Worm (Caenorhabditis elegans): Measurements from ENCODE around the gene clec-158.

Gene clec-158

ce11 chrIII:6885889-6886288 is 26.5 kb upstream of the clec-158 start:
- TF ChIP-seq nhr-2 (tag; optimal IDR thresholded peaks at IDR 0.05), result no peak
- no peak for TF ChIP-seq sem-2 (GFP tag; optimal IDR thresholded peaks at IDR 0.05)
- TF ChIP-seq mab-5 (tag; optimal IDR thresholded peaks at IDR 0.05), result no peak
- no peak for TF ChIP-seq lin-32 (GFP tag; optimal IDR thresholded peaks at IDR 0.05)
- no peak for TF ChIP-seq unc-39 (tag; optimal IDR thresholded peaks at IDR 0.05)
- TF ChIP-seq snpc-4 (tag; optimal IDR thresholded peaks at IDR 0.05), result no peak
- TF ChIP-seq lin-13 (tag; optimal IDR thresholded peaks at IDR 0.05), result no peak
- TF ChIP-seq mls-2 (tag; optimal IDR thresholded peaks at IDR 0.05), result no peak
- TF ChIP-seq hlh-1 (tag; optimal IDR thresholded peaks at IDR 0.05), result no peak
- TF ChIP-seq ces-1 (GFP tag; optimal IDR thresholded peaks at IDR 0.05), result no peak
- TF ChIP-seq nhr-237 (tag; optimal IDR thresholded peaks at IDR 0.05), result no peak
- TF ChIP-seq nhr-12 (tag; optimal IDR thresholded peaks at IDR 0.05), result no peak
- no peak for TF ChIP-seq ceh-83 (GFP tag; optimal IDR thresholded peaks at IDR 0.05)
- no peak for TF ChIP-seq tbx-8 (GFP tag; optimal IDR thresholded peaks at IDR 0.05)
- TF ChIP-seq ham-2 (GFP tag; optimal IDR thresholded peaks at IDR 0.05), result no peak
- no peak for TF ChIP-seq flh-1 (GFP tag; optimal IDR thresholded peaks at IDR 0.05)
- no peak for TF ChIP-seq drap-1 (GFP tag; optimal IDR thresholded peaks at IDR 0.05)
- no peak for TF ChIP-seq nhr-76 (tag; optimal IDR thresholded peaks at IDR 0.05)
- TF ChIP-seq mep-1 (tag; optimal IDR thresholded peaks at IDR 0.05), result no peak

- TF ChIP-seq tbx-8 (GFP tag; optimal IDR thresholded peaks at IDR 0.05) (no peak), snpc-4 (tag; optimal IDR thresholded peaks at IDR 0.05) (no peak), elt-1 (tag; optimal IDR thresholded peaks at IDR 0.05; ENCODE audit: borderline replicate concordance, insufficient read depth) (no peak), lsy-2 (tag; optimal IDR thresholded peaks at IDR 0.05) (no peak), unc-39 (tag; optimal IDR thresholded peaks at IDR 0.05) (no peak), ceh-43 (GFP tag; optimal IDR thresholded peaks at IDR 0.05) (no peak), sem-2 (GFP tag; optimal IDR thresholded peaks at IDR 0.05) (no peak), flh-1 (GFP tag; optimal IDR thresholded peaks at IDR 0.05) (no peak), nhr-12 (tag; optimal IDR thresholded peaks at IDR 0.05) (no peak), mep-1 (tag; optimal IDR thresholded peaks at IDR 0.05) (no peak), M03D4.4 (tag; optimal IDR thresholded peaks at IDR 0.05) (no peak), ztf-11 (tag; optimal IDR thresholded peaks at IDR 0.05) (no peak), unc-120 (tag; optimal IDR thresholded peaks at IDR 0.05; ENCODE audit: poor library complexity, severe bottlenecking) (no peak)
Measured at ce11 chrIII:6884203-6884602, 24.8 kb upstream of the clec-158 start, which contains the start of gene med-2. med-2 (plus strand) TSS chrIII:6884503.

ce11 chrIII:6881745-6882144 is 22.4 kb upstream of the clec-158 start:
- no peak for TF ChIP-seq ham-2 (GFP tag; optimal IDR thresholded peaks at IDR 0.05)
- TF ChIP-seq lin-32 (GFP tag; optimal IDR thresholded peaks at IDR 0.05), result no peak
- no peak for TF ChIP-seq sptf-1 (tag; optimal IDR thresholded peaks at IDR 0.05)
- no peak for TF ChIP-seq lin-13 (tag; optimal IDR thresholded peaks at IDR 0.05)
- no peak for TF ChIP-seq mab-5 (tag; optimal IDR thresholded peaks at IDR 0.05)
- no peak for TF ChIP-seq ceh-39 (tag; optimal IDR thresholded peaks at IDR 0.05)
- no peak for TF ChIP-seq drap-1 (GFP tag; optimal IDR thresholded peaks at IDR 0.05)

ce11 chrIII:6880797-6881196 is 21.4 kb upstream of the clec-158 start, which contains the start of gene K04C2.7:
K04C2.7 (plus strand) TSS chrIII:6881097.
- TF ChIP-seq ceh-43 (GFP tag; optimal IDR thresholded peaks at IDR 0.05), result no peak
- no peak for TF ChIP-seq bed-3 (GFP tag; optimal IDR thresholded peaks at IDR 0.05)

ce11 chrIII:6873724-6874123 is 14.3 kb upstream of the clec-158 start:
- no peak for TF ChIP-seq ham-2 (GFP tag; optimal IDR thresholded peaks at IDR 0.05)
- TF ChIP-seq tbx-8 (GFP tag; optimal IDR thresholded peaks at IDR 0.05), result no peak
- no peak for TF ChIP-seq mep-1 (tag; optimal IDR thresholded peaks at IDR 0.05)
- TF ChIP-seq ceh-43 (GFP tag; optimal IDR thresholded peaks at IDR 0.05), result no peak
- TF ChIP-seq nhr-76 (tag; optimal IDR thresholded peaks at IDR 0.05), result no peak
- TF ChIP-seq lin-13 (tag; optimal IDR thresholded peaks at IDR 0.05), result no peak
- no peak for TF ChIP-seq lin-32 (GFP tag; optimal IDR thresholded peaks at IDR 0.05)
- TF ChIP-seq unc-120 (tag; optimal IDR thresholded peaks at IDR 0.05; ENCODE audit: poor library complexity, severe bottlenecking), result no peak
- TF ChIP-seq unc-62 (GFP tag; optimal IDR thresholded peaks at IDR 0.05), result no peak
- TF ChIP-seq ceh-83 (GFP tag; optimal IDR thresholded peaks at IDR 0.05), result no peak
- TF ChIP-seq nhr-12 (tag; optimal IDR thresholded peaks at IDR 0.05), result no peak
- TF ChIP-seq nhr-28 (tag; optimal IDR thresholded peaks at IDR 0.05), result no peak
- no peak for TF ChIP-seq mls-2 (tag; optimal IDR thresholded peaks at IDR 0.05)

All from whole organism, mixed stage, embryonic.